Worm (Caenorhabditis elegans) whole organism, midembryonic: ENCODE results near the gene prp-19.

ENCODE experiments used
- T22C8.4 ChIP-seq: fragments of 200-800 bp; sonication (Bioruptor generic); IDR thresholded peaks from 2 replicates; pipeline ENCODE4 v1.3.6; 2022; ENCODE audit warnings: missing genetic modification characterization, missing compliant biosample characterization
- med-1 ChIP-seq: sonication (generic microtip); optimal IDR thresholded peaks from 2 replicates; lab custom pipeline; 2017; ENCODE audit warnings: missing genetic modification characterization, mild to moderate bottlenecking, missing compliant biosample characterization, antibody characterized with exemption, missing genetic modification reagents; ENCODE audit not compliant: insufficient read depth
- ztf-23 ChIP-seq: fragments of 200-800 bp; sonication (Bioruptor generic); IDR thresholded peaks from 2 replicates; pipeline ENCODE4 v1.3.6; 2022; ENCODE audit warnings: missing genetic modification reagents, missing genetic modification characterization, missing compliant biosample characterization

- TF ChIP-seq ztf-23 (GFP tag; lab: Robert Waterston, UW) (peak; percentile 91), med-1 (no peak), T22C8.4 (GFP tag; lab: Robert Waterston, UW) (peak; percentile 68; the same call in 1 of the 2 replicates)
Measured at ce11 chrIII:5172470-5172869, 625 bp upstream of the prp-19 start, which contains the start of gene K10D2.5.
